Worm (Caenorhabditis elegans): ENCODE data around the gene ril-2.

ce11 chrV:12599510-12600242 lies 719 bp upstream of the ril-2 start, which contains the start of gene C14C10.5:
- TF ChIP-seq cog-1 (tag; optimal IDR thresholded peaks at IDR 0.05) (no peak), tab-1 (GFP tag; IDR thresholded peaks at IDR 0.05) (no peak), ztf-23 (GFP tag; IDR thresholded peaks at IDR 0.05) (no peak), klf-2 (GFP tag; conservative IDR thresholded peaks at IDR 0.05) (no peak)

All from whole organism, midembryonic.